Fruit fly (Drosophila melanogaster) whole organism, embryonic: ENCODE data around the gene ph-d.

Experiments used
- Ada2b ChIP-seq: fragments of 200-800 bp; sonication (Bioruptor generic); IDR thresholded peaks from 2 replicates; pipeline ENCODE4 v1.3.6; 2022; ENCODE audit warnings: missing biosample characterization, missing genetic modification characterization
- C15 ChIP-seq: fragments of 200-800 bp; sonication (Bioruptor generic); IDR thresholded peaks from 3 replicates; pipeline ENCODE4 v1.3.6; 2022; ENCODE audit warnings: missing biosample characterization, missing genetic modification characterization
- CG11093 ChIP-seq: fragments of 200-800 bp; sonication (Bioruptor generic); IDR thresholded peaks from 3 replicates; pipeline ENCODE4 v1.3.6; 2022; ENCODE audit warnings: missing biosample characterization, missing genetic modification characterization
- CG11504 ChIP-seq: fragments of 200-800 bp; sonication (Bioruptor generic); optimal IDR thresholded peaks from 3 replicates; lab custom pipeline; 2019; ENCODE audit warnings: missing biosample characterization, mild to moderate bottlenecking, missing genetic modification characterization, moderate library complexity
- CG12942 ChIP-seq: fragments of 200-800 bp; sonication (Bioruptor generic); optimal IDR thresholded peaks from 3 replicates; lab custom pipeline; 2016; ENCODE audit warnings: missing biosample characterization, missing genetic modification characterization
- CG13894 ChIP-seq: fragments of 200-800 bp; sonication (Bioruptor generic); optimal IDR thresholded peaks from 3 replicates; lab custom pipeline; 2018; ENCODE audit warnings: missing biosample characterization, mild to moderate bottlenecking, missing genetic modification characterization, moderate library complexity
- CG17385 ChIP-seq: fragments of 200-800 bp; sonication (Bioruptor generic); optimal IDR thresholded peaks from 3 replicates; lab custom pipeline; 2018; ENCODE audit warnings: missing biosample characterization, mild to moderate bottlenecking, missing genetic modification characterization
- CG2120 ChIP-seq: fragments of 200-800 bp; sonication (Bioruptor generic); optimal IDR thresholded peaks from 3 replicates; lab custom pipeline; 2016; ENCODE audit warnings: missing biosample characterization, missing genetic modification characterization
- CG2199 ChIP-seq: fragments of 200-800 bp; sonication (Bioruptor generic); IDR thresholded peaks from 3 replicates; pipeline ENCODE4 v1.3.6; 2022; ENCODE audit warnings: missing biosample characterization, missing genetic modification characterization
- CG3065 ChIP-seq: fragments of 200-800 bp; sonication (Bioruptor generic); optimal IDR thresholded peaks from 2 replicates; lab custom pipeline; 2016; ENCODE audit warnings: missing biosample characterization, missing genetic modification characterization
- CG32767 ChIP-seq: fragments of 200-800 bp; sonication (Bioruptor generic); IDR thresholded peaks from 2 replicates; pipeline ENCODE4 v1.3.6; 2022; ENCODE audit warnings: missing biosample characterization, missing genetic modification characterization
- CG34422 ChIP-seq: fragments of 200-800 bp; sonication (Bioruptor generic); IDR thresholded peaks from 3 replicates; pipeline ENCODE4 v1.3.6; 2022; ENCODE audit warnings: missing biosample characterization, missing genetic modification characterization
- CG6683 ChIP-seq: fragments of 200-800 bp; sonication (Bioruptor generic); optimal IDR thresholded peaks from 2 replicates; lab custom pipeline; 2017; ENCODE audit warnings: missing biosample characterization, mild to moderate bottlenecking, missing genetic modification characterization, missing genetic modification reagents
- CG6765 ChIP-seq: fragments of 200-800 bp; sonication (Bioruptor generic); optimal IDR thresholded peaks from 3 replicates; lab custom pipeline; 2017; ENCODE audit warnings: missing biosample characterization, mild to moderate bottlenecking, missing genetic modification characterization
- CG6854 ChIP-seq: fragments of 200-800 bp; sonication (Bioruptor generic); optimal IDR thresholded peaks from 3 replicates; lab custom pipeline; 2017; ENCODE audit warnings: missing biosample characterization, mild to moderate bottlenecking, missing genetic modification characterization
- CG8924 ChIP-seq: fragments of 200-800 bp; optimal IDR thresholded peaks from 3 replicates; lab custom pipeline; 2019; ENCODE audit warnings: missing biosample characterization, mild to moderate bottlenecking, missing genetic modification characterization, moderate library complexity
- Camta ChIP-seq: fragments of 200-800 bp; sonication (Bioruptor generic); optimal IDR thresholded peaks from 2 replicates; lab custom pipeline; 2016; ENCODE audit warnings: missing biosample characterization, missing genetic modification characterization
- D19A ChIP-seq: fragments of 200-800 bp; optimal IDR thresholded peaks from 3 replicates; lab custom pipeline; 2019; ENCODE audit warnings: missing biosample characterization, mild to moderate bottlenecking, missing genetic modification characterization, moderate library complexity
- Dip2 ChIP-seq: fragments of 200-800 bp; sonication (Bioruptor generic); IDR thresholded peaks from 2 replicates; pipeline ENCODE4 v1.3.6; 2022; ENCODE audit warnings: missing biosample characterization, missing genetic modification characterization
- Dref ChIP-seq: fragments of 200-800 bp; sonication (Bioruptor generic); IDR thresholded peaks from 2 replicates; pipeline ENCODE4 v1.3.6; 2022; ENCODE audit warnings: missing biosample characterization, missing genetic modification characterization
- Ets97D ChIP-seq: fragments of 200-800 bp; sonication (Bioruptor generic); optimal IDR thresholded peaks from 3 replicates; lab custom pipeline; 2016; ENCODE audit warnings: missing biosample characterization, missing genetic modification characterization
- HLH4C ChIP-seq: fragments of 200-800 bp; sonication (Bioruptor generic); IDR thresholded peaks from 3 replicates; pipeline ENCODE4 v1.3.6; 2022; ENCODE audit warnings: missing biosample characterization, missing genetic modification characterization; ENCODE audit not compliant: partially characterized antibody
- Hr3 ChIP-seq: fragments of 200-800 bp; sonication (Bioruptor generic); optimal IDR thresholded peaks from 3 replicates; lab custom pipeline; 2016; ENCODE audit warnings: missing biosample characterization, missing genetic modification characterization
- NC2α ChIP-seq: fragments of 200-800 bp; sonication (Bioruptor generic); optimal IDR thresholded peaks from 2 replicates; lab custom pipeline; 2016; ENCODE audit warnings: missing biosample characterization, missing genetic modification characterization
- Ptx1 ChIP-seq: fragments of 200-800 bp; sonication (Bioruptor generic); IDR thresholded peaks from 2 replicates; pipeline ENCODE4 v1.3.6; 2022; ENCODE audit warnings: missing biosample characterization, missing genetic modification characterization
- Sox100B ChIP-seq: fragments of 200-800 bp; sonication (Bioruptor generic); optimal IDR thresholded peaks from 3 replicates; lab custom pipeline; 2018; ENCODE audit warnings: missing biosample characterization, mild to moderate bottlenecking, missing genetic modification characterization
- Sox102F ChIP-seq: fragments of 200-800 bp; sonication (Bioruptor generic); optimal IDR thresholded peaks from 2 replicates; lab custom pipeline; 2018; ENCODE audit warnings: missing biosample characterization, mild to moderate bottlenecking, missing genetic modification characterization, moderate library complexity
- Sry-δ ChIP-seq: fragments of 200-800 bp; sonication (Bioruptor generic); optimal IDR thresholded peaks from 2 replicates; lab custom pipeline; 2016; ENCODE audit warnings: missing biosample characterization, missing genetic modification characterization
- ab ChIP-seq: fragments of 200-800 bp; sonication (Bioruptor generic); optimal IDR thresholded peaks from 2 replicates; lab custom pipeline; 2016; ENCODE audit warnings: missing biosample characterization, missing genetic modification characterization
- abd-A ChIP-seq: fragments of 200-800 bp; sonication (Bioruptor generic); optimal IDR thresholded peaks from 3 replicates; lab custom pipeline; 2019; ENCODE audit warnings: missing biosample characterization, mild to moderate bottlenecking, missing genetic modification characterization, moderate library complexity
- bab2 ChIP-seq: fragments of 200-800 bp; sonication (Bioruptor generic); optimal IDR thresholded peaks from 2 replicates; lab custom pipeline; 2016; ENCODE audit warnings: missing biosample characterization, missing genetic modification characterization
- bowl ChIP-seq: fragments of 200-800 bp; sonication (Bioruptor generic); IDR thresholded peaks from 2 replicates; pipeline ENCODE4 v1.3.6; 2022; ENCODE audit warnings: missing biosample characterization, missing genetic modification characterization
- cg ChIP-seq: fragments of 200-800 bp; sonication (Bioruptor generic); optimal IDR thresholded peaks from 3 replicates; lab custom pipeline; 2019; ENCODE audit warnings: missing biosample characterization, mild to moderate bottlenecking, missing genetic modification characterization, moderate library complexity
- corto ChIP-seq: fragments of 200-800 bp; sonication (Bioruptor generic); optimal IDR thresholded peaks from 2 replicates; lab custom pipeline; 2016; ENCODE audit warnings: missing biosample characterization, mild to moderate bottlenecking, missing genetic modification characterization, moderate library complexity
- crol ChIP-seq: fragments of 200-800 bp; sonication (Bioruptor generic); IDR thresholded peaks from 2 replicates; pipeline ENCODE4 v1.3.6; 2022; ENCODE audit warnings: missing biosample characterization, missing genetic modification characterization
- da ChIP-seq: fragments of 200-800 bp; sonication (Bioruptor generic); optimal IDR thresholded peaks from 2 replicates; lab custom pipeline; 2016; ENCODE audit warnings: missing biosample characterization, missing genetic modification characterization
- dimm ChIP-seq: fragments of 200-800 bp; sonication (Bioruptor generic); IDR thresholded peaks from 2 replicates; pipeline ENCODE4 v1.3.6; 2022; ENCODE audit warnings: missing biosample characterization, missing genetic modification characterization
- esg ChIP-seq: fragments of 200-800 bp; sonication (Bioruptor generic); conservative IDR thresholded peaks from 2 replicates; pipeline ENCODE4 v1.3.6; 2022; ENCODE audit warnings: missing biosample characterization, missing genetic modification characterization
- gcm2 ChIP-seq: fragments of 200-800 bp; sonication (Bioruptor generic); optimal IDR thresholded peaks from 2 replicates; lab custom pipeline; 2016; ENCODE audit warnings: missing biosample characterization, missing genetic modification characterization
- gsb-n ChIP-seq: fragments of 200-800 bp; sonication (Bioruptor generic); optimal IDR thresholded peaks from 3 replicates; lab custom pipeline; 2018; ENCODE audit warnings: missing biosample characterization, mild to moderate bottlenecking, missing genetic modification characterization
- ham ChIP-seq: fragments of 200-800 bp; sonication (Bioruptor generic); IDR thresholded peaks from 2 replicates; pipeline ENCODE4 v1.3.6; 2022; ENCODE audit warnings: missing biosample characterization, missing genetic modification characterization
- org-1 ChIP-seq: fragments of 200-800 bp; sonication (Bioruptor generic); optimal IDR thresholded peaks from 2 replicates; lab custom pipeline; 2017; ENCODE audit warnings: missing biosample characterization, missing genetic modification characterization
- otp ChIP-seq: fragments of 200-800 bp; sonication (Bioruptor generic); IDR thresholded peaks from 3 replicates; pipeline ENCODE4, ENCODE4 v1.3.6; 2022; ENCODE audit warnings: missing biosample characterization, missing genetic modification characterization
- pros ChIP-seq: fragments of 200-800 bp; sonication (Bioruptor generic); optimal IDR thresholded peaks from 3 replicates; lab custom pipeline; 2019; ENCODE audit warnings: missing biosample characterization, mild to moderate bottlenecking, missing genetic modification characterization, moderate library complexity
- salm ChIP-seq: fragments of 200-800 bp; sonication (Bioruptor generic); optimal IDR thresholded peaks from 2 replicates; lab custom pipeline; 2018; ENCODE audit warnings: missing biosample characterization, mild to moderate bottlenecking, missing genetic modification characterization
- sens-2 ChIP-seq: fragments of 200-800 bp; sonication (Bioruptor generic); IDR thresholded peaks from 2 replicates; pipeline ENCODE4 v1.3.6; 2022; ENCODE audit warnings: missing biosample characterization, missing genetic modification characterization
- sna ChIP-seq: fragments of 200-800 bp; sonication (Bioruptor generic); IDR thresholded peaks from 2 replicates; pipeline ENCODE4 v1.3.6; 2022; ENCODE audit warnings: missing biosample characterization, missing genetic modification characterization; ENCODE audit not compliant: partially characterized antibody
- sug ChIP-seq: fragments of 200-800 bp; optimal IDR thresholded peaks from 2 replicates; lab custom pipeline; 2019; ENCODE audit warnings: missing biosample characterization, mild to moderate bottlenecking, missing genetic modification characterization, moderate library complexity
- tgo ChIP-seq: fragments of 200-800 bp; sonication (Bioruptor generic); IDR thresholded peaks from 3 replicates; pipeline ENCODE4 v1.3.6; 2022; ENCODE audit warnings: missing biosample characterization, missing genetic modification characterization
- usp ChIP-seq: fragments of >200 bp; optimal IDR thresholded peaks from 2 replicates; lab custom pipeline; 2017; ENCODE audit warnings: missing biosample characterization, missing genetic modification characterization
- vvl ChIP-seq: fragments of 200-800 bp; sonication (Bioruptor generic); IDR thresholded peaks from 2 replicates; pipeline ENCODE4 v1.3.6; 2022; ENCODE audit warnings: missing biosample characterization, missing genetic modification characterization
- zf30C ChIP-seq: fragments of 200-800 bp; sonication (Bioruptor generic); optimal IDR thresholded peaks from 3 replicates; lab custom pipeline; 2018; ENCODE audit warnings: missing biosample characterization, mild to moderate bottlenecking, missing genetic modification characterization

ph-d gene

dm6 chrX:2080367-2080927 lies 42.6 kb downstream of the ph-d start, which contains the start of the genes CG16903 and Unc-76 (continued):
- TF ChIP-seq CG17385 (GFP tag; lab: Kevin White, UChicago): peak; percentile 51
- TF ChIP-seq otp: no peak
- peak; percentile 79 for TF ChIP-seq Dref (GFP tag; lab: Robert Waterston, UW)
- no peak for TF ChIP-seq CG2199
- no peak for TF ChIP-seq CG6683 (GFP tag; lab: Kevin White, UChicago)
- TF ChIP-seq Hr3 (GFP tag; lab: Kevin White, UChicago): peak; percentile 5
- no peak for TF ChIP-seq ham
- peak; percentile 64 for TF ChIP-seq pros
- peak; percentile 71 for TF ChIP-seq abd-A (tag; lab: Kevin White, UChicago)
- TF ChIP-seq da (GFP tag; lab: Kevin White, UChicago): no peak
- TF ChIP-seq CG8924 (tag; lab: Kevin White, UChicago): peak; percentile 78
- TF ChIP-seq CG12942 (GFP tag; lab: Kevin White, UChicago): no peak
- TF ChIP-seq gcm2 (GFP tag; lab: Kevin White, UChicago): no peak
- TF ChIP-seq Dip2 (GFP tag; lab: Robert Waterston, UW): no peak
- TF ChIP-seq D19A (tag; lab: Kevin White, UChicago): peak; percentile 37
- no peak for TF ChIP-seq dimm (GFP tag; lab: Robert Waterston, UW)
- no peak for TF ChIP-seq Sox100B (GFP tag; lab: Kevin White, UChicago)
- TF ChIP-seq esg (GFP tag; lab: Robert Waterston, UW): no peak
- peak; percentile 95 for TF ChIP-seq Ets97D
- no peak for TF ChIP-seq C15
- peak; percentile 77 for TF ChIP-seq Sry-δ (GFP tag; lab: Kevin White, UChicago)
- TF ChIP-seq zf30C (GFP tag; lab: Kevin White, UChicago): no peak
- TF ChIP-seq CG34422 (GFP tag; lab: Robert Waterston, UW): 0 out of 3 replicates have a peak, but pooled peaks have one; percentile 28
- no peak for TF ChIP-seq cg (GFP tag; lab: Kevin White, UChicago)
- no peak for TF ChIP-seq Sox102F (GFP tag; lab: Kevin White, UChicago)
- TF ChIP-seq NC2α: no peak
- TF ChIP-seq CG6765 (GFP tag; lab: Kevin White, UChicago): no peak
- TF ChIP-seq Ada2b: no peak
- peak; percentile 73 for TF ChIP-seq crol
- TF ChIP-seq CG13894 (tag; lab: Kevin White, UChicago): peak; percentile 87
- peak; percentile 72 for TF ChIP-seq gsb-n
- no peak for TF ChIP-seq corto (GFP tag; lab: Kevin White, UChicago)
- TF ChIP-seq CG11093 (GFP tag; lab: Robert Waterston, UW): no peak
- peak; percentile 57 for TF ChIP-seq CG11504 (tag; lab: Kevin White, UChicago)
- peak; percentile 52 for TF ChIP-seq salm (tag; lab: Kevin White, UChicago)
- TF ChIP-seq bowl (GFP tag; lab: Robert Waterston, UW): 0 out of 2 replicates have a peak, but pooled peaks have one; percentile 39
- TF ChIP-seq CG6854: peak; percentile 31
- TF ChIP-seq CG2120 (GFP tag; lab: Kevin White, UChicago): peak; percentile 22
- no peak for TF ChIP-seq usp (GFP tag; lab: Kevin White, UChicago)
- peak; percentile 2 for TF ChIP-seq CG3065 (GFP tag; lab: Kevin White, UChicago)
- no peak for TF ChIP-seq sna (GFP tag; lab: Robert Waterston, UW)
- TF ChIP-seq vvl (GFP tag; lab: Robert Waterston, UW): peak; percentile 60; the same call in 1 of the 2 replicates
- peak; percentile 2 for TF ChIP-seq bab2 (GFP tag; lab: Kevin White, UChicago)
- TF ChIP-seq ab: no peak
- no peak for TF ChIP-seq org-1 (GFP tag; lab: Kevin White, UChicago)
- TF ChIP-seq Ptx1 (GFP tag; lab: Robert Waterston, UW): no peak
- TF ChIP-seq sug (tag; lab: Kevin White, UChicago): peak; percentile 66
- TF ChIP-seq HLH4C: peak; percentile 49
- TF ChIP-seq Camta (GFP tag; lab: Kevin White, UChicago): no peak
- TF ChIP-seq CG32767 (GFP tag; lab: Robert Waterston, UW): no peak
- TF ChIP-seq tgo: no peak
- TF ChIP-seq sens-2 (GFP tag; lab: Robert Waterston, UW): no peak
